Fruit fly (Drosophila melanogaster) whole organism, wandering third instar larva: ENCODE results near the gene CG8870.
A peak's percentile ranks its signal among the peaks of the same experiment; 100 is the strongest.

Experiments used
- Dfd ChIP-seq: fragments of >200 bp; optimal IDR thresholded peaks from 2 replicates; lab custom pipeline; 2017; ENCODE audit warnings: missing biosample characterization, missing genetic modification characterization
- GATAd ChIP-seq: sonication (Bioruptor generic); optimal IDR thresholded peaks from 2 replicates; lab custom pipeline; 2016; ENCODE audit warnings: missing biosample characterization, missing genetic modification characterization
- Hnf4 ChIP-seq: fragments of 200-800 bp; sonication (Bioruptor generic); optimal IDR thresholded peaks from 2 replicates; lab custom pipeline; 2016; ENCODE audit warnings: missing biosample characterization, mild to moderate bottlenecking, missing genetic modification characterization
- Hr83 ChIP-seq: fragments of 200-300 bp; sonication (Bioruptor generic); optimal IDR thresholded peaks from 2 replicates; lab custom pipeline; 2016; ENCODE audit warnings: missing biosample characterization, mild to moderate bottlenecking, missing genetic modification characterization, moderate library complexity; ENCODE audit not compliant: poor library complexity, severe bottlenecking
- Jra ChIP-seq: sonication (Bioruptor generic); optimal IDR thresholded peaks from 2 replicates; lab custom pipeline; 2016; ENCODE audit warnings: missing biosample characterization, missing genetic modification characterization
- N ChIP-seq: fragments of >200 bp; optimal IDR thresholded peaks from 2 replicates; lab custom pipeline; 2018; ENCODE audit warnings: missing biosample characterization, missing external identifiers, missing genetic modification characterization
- br ChIP-seq: fragments of 200-800 bp; sonication (Bioruptor generic); optimal IDR thresholded peaks from 2 replicates; lab custom pipeline; 2016; ENCODE audit warnings: missing biosample characterization, missing genetic modification characterization
- brk ChIP-seq: fragments of 200-800 bp; sonication (Bioruptor generic); optimal IDR thresholded peaks from 2 replicates; lab custom pipeline; 2016; ENCODE audit warnings: missing biosample characterization, mild to moderate bottlenecking, missing genetic modification characterization
- dsf ChIP-seq: sonication (Bioruptor generic); optimal IDR thresholded peaks from 2 replicates; lab custom pipeline; 2016; ENCODE audit warnings: missing biosample characterization, missing genetic modification characterization, borderline replicate concordance
- fru ChIP-seq: fragments of 200-800 bp; sonication (Bioruptor generic); optimal IDR thresholded peaks from 3 replicates; lab custom pipeline; 2016; ENCODE audit warnings: missing biosample characterization, mild to moderate bottlenecking, missing genetic modification characterization
- tai ChIP-seq: sonication (Bioruptor generic); optimal IDR thresholded peaks from 2 replicates; lab custom pipeline; 2016; ENCODE audit warnings: missing biosample characterization, missing genetic modification characterization

DNA sequence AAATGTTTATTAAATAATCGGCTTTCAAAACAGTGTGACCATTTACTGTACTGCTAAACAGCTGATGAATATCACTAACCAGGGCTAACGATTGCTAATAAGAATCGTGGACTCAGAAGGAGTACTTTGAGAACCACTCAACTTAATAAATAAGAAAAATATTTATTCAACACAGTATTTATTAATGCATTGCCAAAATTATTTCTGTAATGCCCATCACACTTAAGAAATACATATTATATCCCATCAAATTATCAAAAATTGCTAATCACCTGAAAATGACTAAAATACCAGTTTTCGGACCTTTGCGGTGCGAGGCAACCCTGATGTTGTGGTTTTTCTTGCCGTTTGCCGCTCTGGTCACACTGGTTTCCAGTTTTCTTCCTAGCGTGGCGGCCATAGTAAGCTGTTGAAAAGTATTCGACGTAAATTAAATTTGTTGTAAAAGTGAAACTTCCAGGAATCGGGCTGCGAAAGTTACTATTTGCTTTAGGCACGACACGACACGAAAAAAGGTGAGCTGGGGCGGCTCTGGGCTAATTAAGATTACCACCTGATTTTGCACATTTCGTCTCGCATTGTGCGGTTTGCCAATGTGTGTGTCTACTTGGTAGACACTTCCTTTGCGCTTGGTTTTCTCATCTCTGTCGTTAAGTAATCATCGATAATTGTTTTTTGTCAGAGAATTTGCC, 2.2 kb downstream of the CG8870 start, which contains the start of the genes mRpS21 and Droj2:
- no peak for TF ChIP-seq Hr83 (GFP tag; lab: Kevin White, UChicago)
- no peak for TF ChIP-seq N (GFP tag; lab: Kevin White, UChicago)
- TF ChIP-seq tai (GFP tag; lab: Kevin White, UChicago): no peak
- no peak for TF ChIP-seq Dfd (GFP tag; lab: Kevin White, UChicago)
- peak; percentile 21 for TF ChIP-seq br
- TF ChIP-seq GATAd: no peak
- TF ChIP-seq Jra (GFP tag; lab: Kevin White, UChicago): peak; percentile 43
- peak; percentile 47 for TF ChIP-seq brk (GFP tag; lab: Kevin White, UChicago)
- TF ChIP-seq Hnf4 (GFP tag; lab: Kevin White, UChicago): peak; percentile 46
- peak; percentile 33 for TF ChIP-seq dsf (GFP tag; lab: Kevin White, UChicago)
- peak; percentile 46 for TF ChIP-seq fru (GFP tag; lab: Kevin White, UChicago)
